Fruit fly (Drosophila melanogaster): ENCODE data around the gene RPA2.

Gene RPA2

DNA sequence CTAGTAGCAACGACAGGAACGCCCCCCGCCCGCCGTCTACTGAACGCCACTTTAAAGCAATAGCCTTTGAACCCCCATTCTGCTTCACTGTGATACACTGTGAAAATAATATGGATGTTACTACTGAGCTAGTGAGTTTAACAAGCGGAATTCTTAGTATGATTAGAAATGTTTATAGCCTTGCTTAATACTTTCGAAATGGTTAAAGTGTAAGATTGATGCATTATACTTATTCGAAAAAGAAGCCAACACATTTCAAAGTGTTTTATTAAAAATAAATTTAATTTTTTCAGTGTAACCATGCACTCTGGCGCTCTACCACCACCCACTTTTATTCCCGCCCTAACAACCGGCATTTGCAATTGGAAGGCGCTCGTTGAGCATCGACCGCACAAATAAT lies 18.4 kb upstream of the RPA2 start (continued):
- TF ChIP-seq PHDP (tag; optimal IDR thresholded peaks at IDR 0.05) (peak; percentile 29), Ada2b (GFP tag; IDR thresholded peaks at IDR 0.05) (peak; percentile 7; the same call in 1 of the 2 replicates), CG6254 (GFP tag; optimal IDR thresholded peaks at IDR 0.05) (peak; percentile 30), grau (tag; optimal IDR thresholded peaks at IDR 0.05) (peak; percentile 46), chm (GFP tag; IDR thresholded peaks at IDR 0.05) (no peak; the same call in 1 of the 2 replicates), D (optimal IDR thresholded peaks at IDR 0.05) (no peak), D (GFP tag; optimal IDR thresholded peaks at IDR 0.05) (peak; percentile 51), trem (tag; optimal IDR thresholded peaks at IDR 0.05) (peak; percentile 19), pum (GFP tag; optimal IDR thresholded peaks at IDR 0.05) (no peak), CG10267 (tag; optimal IDR thresholded peaks at IDR 0.05) (peak; percentile 40), al (GFP tag; IDR thresholded peaks at IDR 0.05) (no peak), CG12391 (tag; optimal IDR thresholded peaks at IDR 0.05) (peak; percentile 51), CG10209 (GFP tag; optimal IDR thresholded peaks at IDR 0.05) (peak; percentile 25), Xrp1 (GFP tag; IDR thresholded peaks at IDR 0.05) (peak; percentile 69), CG1529 (GFP tag; optimal IDR thresholded peaks at IDR 0.05) (peak; percentile 28), CG32772 (GFP tag; IDR thresholded peaks at IDR 0.05) (no peak), Ets65A (GFP tag) (peak; percentile 95), CG11504 (tag; optimal IDR thresholded peaks at IDR 0.05) (peak; percentile 58), CG15601 (tag; optimal IDR thresholded peaks at IDR 0.05) (peak; percentile 45), Blimp-1 (GFP tag; optimal IDR thresholded peaks at IDR 0.05) (peak; percentile 56), lola (GFP tag; optimal IDR thresholded peaks at IDR 0.05) (peak in 1 of 3 experiments; percentile 43), sens (GFP tag) (peak; percentile 92), CG4730 (GFP tag; IDR thresholded peaks at IDR 0.05) (no peak), Sox100B (GFP tag; optimal IDR thresholded peaks at IDR 0.05) (peak; percentile 37), aop (GFP tag; IDR thresholded peaks at IDR 0.05) (no peak), Lpt (GFP tag; optimal IDR thresholded peaks at IDR 0.05) (no peak), lab (GFP tag; optimal IDR thresholded peaks at IDR 0.05) (peak; percentile 11), CG17328 (GFP tag; IDR thresholded peaks at IDR 0.05) (peak; percentile 53; the same call in 1 of the 2 replicates), wor (GFP tag; IDR thresholded peaks at IDR 0.05) (0 out of 2 replicates have a peak, but pooled peaks have one; percentile 17), CG10366 (GFP tag; IDR thresholded peaks at IDR 0.05) (peak; percentile 25; the same call in 1 of the 2 replicates), Optix (GFP tag; IDR thresholded peaks at IDR 0.05) (no peak), prd (optimal IDR thresholded peaks at IDR 0.05) (no peak), prd (GFP tag; IDR thresholded peaks at IDR 0.05) (peak; percentile 44; the same call in 1 of the 3 replicates), sc (optimal IDR thresholded peaks at IDR 0.05) (no peak), sc (GFP tag; optimal IDR thresholded peaks at IDR 0.05) (peak; percentile 53), Sry-δ (GFP tag; optimal IDR thresholded peaks at IDR 0.05) (no peak), org-1 (GFP tag; optimal IDR thresholded peaks at IDR 0.05) (no peak), unpg (GFP tag; optimal IDR thresholded peaks at IDR 0.05) (peak; percentile 41), bsh (GFP tag; optimal IDR thresholded peaks at IDR 0.05) (peak in 1 of 2 experiments; percentile 68), Elba2 (GFP tag; optimal IDR thresholded peaks at IDR 0.05) (no peak), CG11560 (tag; IDR thresholded peaks at IDR 0.05) (no peak), CG17186 (GFP tag; optimal IDR thresholded peaks at IDR 0.05) (no peak), gem (tag; optimal IDR thresholded peaks at IDR 0.05) (peak; percentile 70), phol (tag; optimal IDR thresholded peaks at IDR 0.05) (peak; percentile 60), CG7786 (GFP tag; optimal IDR thresholded peaks at IDR 0.05) (no peak), CG17912 (GFP tag; optimal IDR thresholded peaks at IDR 0.05) (no peak), CG18599 (GFP tag; optimal IDR thresholded peaks at IDR 0.05) (peak; percentile 15)
